Fruit fly (Drosophila melanogaster): ENCODE data around the gene CG17249.
A peak's percentile ranks its signal among the peaks of the same experiment; 100 is the strongest.

DNA sequence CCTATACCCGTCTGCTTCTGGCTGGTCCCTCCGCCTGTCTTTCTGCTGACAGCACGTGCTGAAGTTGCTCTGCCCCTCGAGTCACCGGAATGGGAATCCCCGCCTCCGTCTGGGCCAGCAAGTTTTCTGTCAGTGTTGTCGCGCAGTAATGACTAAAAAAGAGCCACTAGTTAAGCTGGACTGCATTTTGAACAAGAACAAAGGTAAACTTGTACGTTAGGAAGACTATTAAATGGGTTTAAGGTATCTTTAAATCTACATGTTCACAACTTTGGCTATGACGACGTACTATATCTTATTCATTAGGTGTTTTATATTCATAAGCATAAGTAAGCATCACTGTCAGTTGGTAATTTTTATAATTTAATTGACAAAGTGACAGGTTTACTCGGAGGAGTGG, 32.1 kb upstream of the CG17249 start:
- peak; percentile 28 for TF ChIP-seq CG9948 (tag; optimal IDR thresholded peaks at IDR 0.05)
- peak; percentile 11 for TF ChIP-seq Pif1B (GFP tag; optimal IDR thresholded peaks at IDR 0.05)
- TF ChIP-seq EcR (GFP tag; optimal IDR thresholded peaks at IDR 0.05), result peak; percentile 23
- TF ChIP-seq CG32121 (GFP tag; IDR thresholded peaks at IDR 0.05), result no peak
- TF ChIP-seq D1 (tag; optimal IDR thresholded peaks at IDR 0.05), result no peak
- no peak for TF ChIP-seq fd96Ca (GFP tag; IDR thresholded peaks at IDR 0.05)
- TF ChIP-seq CG4496 (GFP tag; IDR thresholded peaks at IDR 0.05), result no peak
- peak; percentile 39 for TF ChIP-seq Snoo (tag; optimal IDR thresholded peaks at IDR 0.05)
- TF ChIP-seq CG17806 (tag; optimal IDR thresholded peaks at IDR 0.05), result peak; percentile 23
- TF ChIP-seq Pif1A (GFP tag; optimal IDR thresholded peaks at IDR 0.05), result peak; percentile 36
- peak; percentile 38 for TF ChIP-seq CG15710 (tag; optimal IDR thresholded peaks at IDR 0.05)
